Worm (Caenorhabditis elegans) whole organism, young adult: Measurements from ENCODE around the gene fbxc-21.

Experiments used
- B0019.2 ChIP-seq: fragments of 200-800 bp; sonication (Bioruptor generic); conservative IDR thresholded peaks from 2 replicates; pipeline ENCODE4 v1.3.6; 2022; ENCODE audit warnings: missing genetic modification reagents, missing genetic modification characterization, missing compliant biosample characterization
- B0336.3 ChIP-seq: fragments of 200-800 bp; sonication (Bioruptor generic); IDR thresholded peaks from 2 replicates; pipeline ENCODE4 v1.3.6; 2022; ENCODE audit warnings: missing genetic modification characterization, missing compliant biosample characterization
- D2030.7 ChIP-seq: fragments of 200-800 bp; sonication (Bioruptor generic); IDR thresholded peaks from 2 replicates; pipeline ENCODE4 v1.3.6; 2022; ENCODE audit warnings: missing genetic modification reagents, missing genetic modification characterization, missing compliant biosample characterization
- F55B11.4 ChIP-seq: sonication (generic microtip); optimal IDR thresholded peaks from 2 replicates; lab custom pipeline; 2016; ENCODE audit warnings: missing compliant biosample characterization, missing genetic modification characterization, borderline replicate concordance; ENCODE audit not compliant: insufficient read depth
- attf-5 ChIP-seq: fragments of 200-800 bp; sonication (Bioruptor generic); optimal IDR thresholded peaks from 2 replicates; lab custom pipeline; 2018; ENCODE audit warnings: mild to moderate bottlenecking, missing genetic modification characterization, missing compliant biosample characterization
- bed-2 ChIP-seq: fragments of 200-800 bp; sonication (Bioruptor generic); IDR thresholded peaks from 2 replicates; pipeline ENCODE4 v1.3.6; 2022; ENCODE audit warnings: missing genetic modification reagents, missing genetic modification characterization, missing compliant biosample characterization
- ceh-40 ChIP-seq: fragments of 200-800 bp; sonication (Bioruptor generic); IDR thresholded peaks from 2 replicates; pipeline ENCODE4 v1.3.6; 2022; ENCODE audit warnings: missing genetic modification characterization, missing compliant biosample characterization
- him-1 ChIP-seq: sonication (generic microtip); optimal IDR thresholded peaks from 2 replicates; lab custom pipeline; 2016; ENCODE audit warnings: missing genotype, missing genetic modification reagents, missing genetic modification characterization, missing compliant biosample characterization
- nhr-120 ChIP-seq: fragments of 200-800 bp; sonication (Bioruptor generic); IDR thresholded peaks from 2 replicates; pipeline ENCODE4 v1.3.6; 2022; ENCODE audit warnings: missing genetic modification characterization, missing compliant biosample characterization
- rpc-1 ChIP-seq, 2 experiments: fragments of 150-350 bp in 1 of 2; sonication (generic microtip) in 1 of 2; optimal IDR thresholded peaks; 2 replicates each; lab custom pipeline; 2014 to 2018; ENCODE audit warnings: missing biosample characterization in 1 of 2, missing genetic modification characterization in 1 of 2, missing genetic modification reagents in 1 of 2, missing genotype in 1 of 2
- sptf-2 ChIP-seq: fragments of 200-800 bp; sonication (Bioruptor generic); optimal IDR thresholded peaks from 2 replicates; lab custom pipeline; 2018; ENCODE audit warnings: mild to moderate bottlenecking, missing genetic modification characterization, missing compliant biosample characterization
- unc-62 ChIP-seq: fragments of 150-350 bp; optimal IDR thresholded peaks from 2 replicates; lab custom pipeline; 2014; ENCODE audit warnings: missing biosample characterization, missing genetic modification reagents, missing genetic modification characterization

DNA sequence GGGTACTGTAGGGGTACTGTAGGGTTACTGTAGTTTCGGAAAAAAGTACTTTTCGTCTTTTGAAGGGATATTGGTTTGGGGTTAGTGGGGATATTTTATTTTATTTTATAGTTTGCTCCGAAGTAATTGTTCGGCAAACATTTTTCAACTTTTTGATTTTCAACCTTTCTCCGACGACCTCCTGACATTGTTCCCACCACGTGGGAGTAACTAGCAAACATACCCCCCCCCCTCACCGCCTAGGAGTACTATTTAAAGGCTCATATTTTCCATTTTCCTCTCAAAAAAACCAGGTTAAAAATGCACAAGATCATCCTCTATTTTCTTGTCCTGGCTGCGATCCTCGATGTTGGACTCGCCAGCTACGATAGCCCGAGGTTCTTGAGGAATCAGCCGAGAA lies 26.7 kb downstream of the fbxc-21 start, which contains the start of gene srlf-29:
- TF ChIP-seq rpc-1 (optimal IDR thresholded peaks at IDR 0.05; lab: Kevin White, UChicago) (no peak), rpc-1 (tag; optimal IDR thresholded peaks at IDR 0.05; lab: Kevin White, UChicago) (no peak), B0336.3 (GFP tag; lab: Robert Waterston, UW) (no peak), him-1 (no peak), unc-62 (GFP tag; lab: Kevin White, UChicago) (no peak), B0019.2 (no peak), F55B11.4 (tag; lab: Kevin White, UChicago) (no peak), bed-2 (GFP tag; lab: Robert Waterston, UW) (no peak), sptf-2 (GFP tag; lab: Kevin White, UChicago) (no peak), D2030.7 (GFP tag; lab: Robert Waterston, UW) (no peak), attf-5 (GFP tag; lab: Kevin White, UChicago) (no peak), nhr-120 (no peak), ceh-40 (GFP tag; lab: Robert Waterston, UW) (no peak)
